Fruit fly (Drosophila melanogaster): Measurements from ENCODE around the gene CG34367.

CG34367 gene

DNA sequence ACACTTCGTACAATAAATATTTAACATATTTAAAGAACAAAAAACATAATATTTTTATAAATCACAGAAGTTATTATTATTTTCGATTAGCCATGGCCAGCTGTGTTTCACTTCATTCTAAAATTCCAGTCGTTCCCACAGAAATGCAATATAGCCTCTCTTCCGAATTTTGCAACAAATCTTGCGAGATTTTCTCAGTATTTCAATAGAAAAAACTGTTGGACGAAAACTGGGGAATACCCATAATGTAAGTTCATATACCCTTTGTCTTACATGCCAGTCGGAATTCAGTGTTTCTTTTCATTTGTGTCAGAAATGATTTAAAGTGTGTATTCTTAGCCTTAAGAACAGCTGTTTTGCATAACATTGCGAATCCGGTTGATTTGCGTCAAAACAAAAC is 2.8 kb upstream of the CG34367 start, which contains the start of the genes CtsL4 and ClpP (continued):
- TF ChIP-seq Elba2 (GFP tag; optimal IDR thresholded peaks at IDR 0.05): peak; percentile 59
- peak; percentile 28 for TF ChIP-seq CG10979 (tag; optimal IDR thresholded peaks at IDR 0.05)
- TF ChIP-seq HmgZ (tag; optimal IDR thresholded peaks at IDR 0.05): peak; percentile 72
- TF ChIP-seq CG3847 (GFP tag; IDR thresholded peaks at IDR 0.05): peak; percentile 36; the same call in 1 of the 2 replicates
- no peak for TF ChIP-seq CG3838 (GFP tag; optimal IDR thresholded peaks at IDR 0.05)
- TF ChIP-seq Chrac-16 (GFP tag; optimal IDR thresholded peaks at IDR 0.05): peak; percentile 52
- peak; percentile 37 for TF ChIP-seq Six4 (GFP tag; optimal IDR thresholded peaks at IDR 0.05)
- peak; percentile 53 for TF ChIP-seq CG15514 (GFP tag; optimal IDR thresholded peaks at IDR 0.05)
- no peak for TF ChIP-seq gt (GFP tag; IDR thresholded peaks at IDR 0.05)
- TF ChIP-seq slbo (GFP tag; IDR thresholded peaks at IDR 0.05): peak; percentile 76
- no peak for TF ChIP-seq dmrt99B (tag; optimal IDR thresholded peaks at IDR 0.05)
- peak; percentile 97 for TF ChIP-seq pfk (GFP tag; optimal IDR thresholded peaks at IDR 0.05)
- no peak for TF ChIP-seq CG11696 (GFP tag; IDR thresholded peaks at IDR 0.05)
- peak; percentile 48 for TF ChIP-seq Antp (GFP tag; optimal IDR thresholded peaks at IDR 0.05)
- TF ChIP-seq Ssrp (tag; optimal IDR thresholded peaks at IDR 0.05): peak; percentile 8
- TF ChIP-seq sens (GFP tag): no peak
- TF ChIP-seq CG6813 (GFP tag; optimal IDR thresholded peaks at IDR 0.05): no peak
- no peak for TF ChIP-seq Dip2 (GFP tag; IDR thresholded peaks at IDR 0.05)
- no peak for TF ChIP-seq ems (GFP tag; optimal IDR thresholded peaks at IDR 0.05)
- peak; percentile 46 for TF ChIP-seq trem (tag; optimal IDR thresholded peaks at IDR 0.05)
- TF ChIP-seq CG9876 (GFP tag; optimal IDR thresholded peaks at IDR 0.05): no peak
- TF ChIP-seq bowl (GFP tag; IDR thresholded peaks at IDR 0.05): no peak
- no peak for TF ChIP-seq sima (GFP tag; optimal IDR thresholded peaks at IDR 0.05)
- peak; percentile 37 for TF ChIP-seq Ada2b (GFP tag; IDR thresholded peaks at IDR 0.05)
- peak; percentile 23 for TF ChIP-seq CG17912 (GFP tag; optimal IDR thresholded peaks at IDR 0.05)
- no peak for TF ChIP-seq CG1647 (GFP tag; optimal IDR thresholded peaks at IDR 0.05)
- no peak for TF ChIP-seq zf30C (GFP tag; optimal IDR thresholded peaks at IDR 0.05)
- TF ChIP-seq CG8388 (GFP tag; optimal IDR thresholded peaks at IDR 0.05): peak; percentile 68
- TF ChIP-seq Hr39 (optimal IDR thresholded peaks at IDR 0.05): no peak
- TF ChIP-seq CG4424 (GFP tag; optimal IDR thresholded peaks at IDR 0.05): peak; percentile 35
- TF ChIP-seq row (GFP tag; IDR thresholded peaks at IDR 0.05): peak; percentile 86
- TF ChIP-seq hb (GFP tag; IDR thresholded peaks at IDR 0.05; ENCODE audit: partially characterized antibody): no peak
- 0 out of 2 replicates have a peak, but pooled peaks have one; percentile 21 for TF ChIP-seq CG6689 (GFP tag; IDR thresholded peaks at IDR 0.05)
- TF ChIP-seq sd (tag; optimal IDR thresholded peaks at IDR 0.05): no peak
- TF ChIP-seq chif (GFP tag; optimal IDR thresholded peaks at IDR 0.05): peak in 1 of 2 experiments; percentile 39
- no peak; the same call in 2 of the 3 replicates for TF ChIP-seq B-H1 (GFP tag; IDR thresholded peaks at IDR 0.05)
- no peak for TF ChIP-seq trh (GFP tag; optimal IDR thresholded peaks at IDR 0.05)
- TF ChIP-seq Bteb2 (GFP tag; optimal IDR thresholded peaks at IDR 0.05): peak; percentile 24
- TF ChIP-seq CG17186 (GFP tag; optimal IDR thresholded peaks at IDR 0.05): no peak
- TF ChIP-seq CG7928 (GFP tag; optimal IDR thresholded peaks at IDR 0.05): no peak
- no peak for TF ChIP-seq CG13894 (tag; optimal IDR thresholded peaks at IDR 0.05)
- TF ChIP-seq CoRest (tag; optimal IDR thresholded peaks at IDR 0.05): peak; percentile 75
- TF ChIP-seq ci (GFP tag; IDR thresholded peaks at IDR 0.05): peak; percentile 49; the same call in 1 of the 3 replicates
- TF ChIP-seq CG17568 (GFP tag; optimal IDR thresholded peaks at IDR 0.05): no peak
- TF ChIP-seq Myb (GFP tag; optimal IDR thresholded peaks at IDR 0.05): peak; percentile 15
- no peak for TF ChIP-seq CG32772 (GFP tag; IDR thresholded peaks at IDR 0.05)
- peak; percentile 60 for TF ChIP-seq grau (tag; optimal IDR thresholded peaks at IDR 0.05)
- peak; percentile 78 for TF ChIP-seq CG8290 (GFP tag; optimal IDR thresholded peaks at IDR 0.05)
- TF ChIP-seq CG8290 (tag; optimal IDR thresholded peaks at IDR 0.05): peak in 1 of 2 experiments; percentile 14
- no peak for TF ChIP-seq Ets65A (GFP tag)
- peak; percentile 32; the same call in 1 of the 2 replicates for TF ChIP-seq sisA (GFP tag; IDR thresholded peaks at IDR 0.05)
- no peak for TF ChIP-seq CG18619 (GFP tag; optimal IDR thresholded peaks at IDR 0.05)
- no peak for TF ChIP-seq fd64A (GFP tag; optimal IDR thresholded peaks at IDR 0.05)

All from whole organism, embryonic.